Worm (Caenorhabditis elegans): ENCODE data around the gene ZK418.13.

The ZK418.13 gene

DNA sequence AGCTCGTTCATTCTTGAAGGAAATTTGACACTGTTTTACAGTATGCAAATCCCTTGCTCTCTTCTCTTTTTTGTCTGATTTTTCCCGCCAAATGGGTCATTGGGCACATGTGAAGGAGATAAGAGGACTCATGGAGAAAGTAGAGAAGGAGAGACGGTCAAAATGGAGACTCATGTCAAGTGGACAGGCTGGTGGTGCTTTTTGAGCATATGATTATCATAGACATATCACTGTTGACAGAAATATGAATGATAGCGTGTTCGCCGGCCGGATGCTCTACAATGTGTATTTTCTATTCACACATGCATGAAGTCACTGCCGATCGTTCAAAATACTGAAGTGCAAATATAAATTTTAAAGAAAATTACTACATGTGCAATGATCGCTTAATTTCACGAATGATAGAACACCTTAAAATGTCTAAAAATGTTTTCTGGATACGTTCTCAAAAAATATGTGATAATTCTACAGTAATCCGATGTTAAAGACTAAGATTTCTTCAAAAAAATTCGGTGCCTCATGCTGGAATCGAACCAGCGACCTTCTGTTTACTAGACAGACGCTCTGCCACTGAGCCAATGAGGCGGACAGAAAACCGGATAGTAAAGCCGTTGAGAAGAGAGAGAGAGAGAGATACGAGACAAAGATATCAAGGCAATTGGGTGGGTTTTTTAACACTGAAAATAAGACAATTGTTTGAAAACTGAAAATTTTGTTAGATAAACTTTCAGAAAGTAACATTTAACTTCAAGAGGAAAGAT, 46.1 kb downstream of the ZK418.13 start:
- no peak for TF ChIP-seq blmp-1 (tag; optimal IDR thresholded peaks at IDR 0.05; ENCODE audit: insufficient read depth)
- no peak for TF ChIP-seq nhr-77 (tag; optimal IDR thresholded peaks at IDR 0.05)
- peak; percentile 94 for TF ChIP-seq snpc-4 (tag; optimal IDR thresholded peaks at IDR 0.05)
- peak; percentile 27 for TF ChIP-seq gmeb-1 (tag; optimal IDR thresholded peaks at IDR 0.05)
- TF ChIP-seq ceh-16 (tag; optimal IDR thresholded peaks at IDR 0.05) = no peak
- peak; percentile 38 for TF ChIP-seq F13H6.1 (tag; optimal IDR thresholded peaks at IDR 0.05)
- TF ChIP-seq skn-1 (tag; optimal IDR thresholded peaks at IDR 0.05) = no peak
- no peak for TF ChIP-seq egl-27 (tag; optimal IDR thresholded peaks at IDR 0.05)
- TF ChIP-seq lin-11 (tag; optimal IDR thresholded peaks at IDR 0.05) = no peak
- TF ChIP-seq mdl-1 (tag; optimal IDR thresholded peaks at IDR 0.05) = no peak
- TF ChIP-seq lin-13 (GFP tag; optimal IDR thresholded peaks at IDR 0.05) = peak; percentile 27
- peak; percentile 49 for TF ChIP-seq sma-9 (GFP tag; optimal IDR thresholded peaks at IDR 0.05)
- no peak for TF ChIP-seq sma-9 (tag; optimal IDR thresholded peaks at IDR 0.05)
- TF ChIP-seq unc-62 (GFP tag; optimal IDR thresholded peaks at IDR 0.05) = no peak
- TF ChIP-seq nhr-129 (tag; optimal IDR thresholded peaks at IDR 0.05) = peak; percentile 62
- no peak for TF ChIP-seq ama-1 (optimal IDR thresholded peaks at IDR 0.05)
- no peak for TF ChIP-seq nhr-12 (tag; optimal IDR thresholded peaks at IDR 0.05)
- no peak for TF ChIP-seq nhr-10 (tag; optimal IDR thresholded peaks at IDR 0.05)
- TF ChIP-seq crh-2 (tag; optimal IDR thresholded peaks at IDR 0.05) = peak; percentile 43
- peak; percentile 19 for TF ChIP-seq C34F6.9 (tag; optimal IDR thresholded peaks at IDR 0.05)
- no peak for TF ChIP-seq nhr-11 (tag; optimal IDR thresholded peaks at IDR 0.05)
- no peak for TF ChIP-seq mbf-1 (tag; optimal IDR thresholded peaks at IDR 0.05)
- TF ChIP-seq unc-55 (GFP tag; optimal IDR thresholded peaks at IDR 0.05) = peak; percentile 62
- peak; percentile 18 for TF ChIP-seq sma-3 (GFP tag; optimal IDR thresholded peaks at IDR 0.05)
- TF ChIP-seq elt-1 (tag; optimal IDR thresholded peaks at IDR 0.05) = no peak
- TF ChIP-seq nhr-237 (tag; optimal IDR thresholded peaks at IDR 0.05) = no peak
- peak in 1 of 2 experiments; percentile 52 for TF ChIP-seq lsy-2 (tag; optimal IDR thresholded peaks at IDR 0.05)
- TF ChIP-seq Y55F3AM.14 (GFP tag; optimal IDR thresholded peaks at IDR 0.05) = no peak
- no peak for TF ChIP-seq fos-1 (tag; optimal IDR thresholded peaks at IDR 0.05)
- no peak for TF ChIP-seq mab-5 (tag; optimal IDR thresholded peaks at IDR 0.05)

- TF ChIP-seq sem-4 (tag; optimal IDR thresholded peaks at IDR 0.05) = no peak
Measured at ce11 chrIII:7029105-7029504, 47.2 kb downstream of the ZK418.13 start, which contains the start of gene cyk-1. TSS of gene cyk-1 (minus strand) at chrIII:7029205.

ce11 chrIII:7025839-7026238, 50.4 kb downstream of the ZK418.13 start:
- TF ChIP-seq skn-1 (tag; optimal IDR thresholded peaks at IDR 0.05) (no peak), ztf-1 (GFP tag; conservative IDR thresholded peaks at IDR 0.05) (no peak), ceh-16 (tag; optimal IDR thresholded peaks at IDR 0.05) (no peak), alr-1 (tag; optimal IDR thresholded peaks at IDR 0.05) (no peak), aly-2 (tag; optimal IDR thresholded peaks at IDR 0.05) (no peak), sem-4 (tag; optimal IDR thresholded peaks at IDR 0.05) (no peak), sma-3 (GFP tag; optimal IDR thresholded peaks at IDR 0.05) (no peak), nhr-25 (tag; optimal IDR thresholded peaks at IDR 0.05) (no peak), nhr-6 (tag; optimal IDR thresholded peaks at IDR 0.05) (no peak), lin-11 (tag; optimal IDR thresholded peaks at IDR 0.05) (no peak), sma-9 (GFP tag; optimal IDR thresholded peaks at IDR 0.05) (no peak), sma-9 (tag; optimal IDR thresholded peaks at IDR 0.05) (no peak), mbf-1 (tag; optimal IDR thresholded peaks at IDR 0.05) (no peak), ama-1 (optimal IDR thresholded peaks at IDR 0.05) (no peak), crh-2 (tag; optimal IDR thresholded peaks at IDR 0.05) (no peak), lsy-2 (tag; optimal IDR thresholded peaks at IDR 0.05) (no peak), nhr-10 (tag; optimal IDR thresholded peaks at IDR 0.05) (no peak)
